Fruit fly (Drosophila melanogaster) whole organism, prepupa: ENCODE data around the gene Cpr30B.

ENCODE experiments used
- CG15336 ChIP-seq: fragments of 200-800 bp; sonication (Bioruptor generic); IDR thresholded peaks from 2 replicates; pipeline ENCODE4 v1.3.6; 2022; ENCODE audit warnings: missing biosample characterization, missing genetic modification characterization
- CG31627 ChIP-seq: fragments of 200-800 bp; sonication (Bioruptor generic); optimal IDR thresholded peaks from 3 replicates; lab custom pipeline; 2016; ENCODE audit warnings: missing biosample characterization, missing genetic modification characterization
- Met ChIP-seq: fragments of 200-800 bp; sonication (Bioruptor generic); optimal IDR thresholded peaks from 3 replicates; lab custom pipeline; 2016; ENCODE audit warnings: missing biosample characterization, missing genetic modification characterization
- fd85E ChIP-seq: fragments of 200-800 bp; sonication (Bioruptor generic); optimal IDR thresholded peaks from 3 replicates; lab custom pipeline; 2016; ENCODE audit warnings: missing biosample characterization, missing genetic modification characterization

DNA sequence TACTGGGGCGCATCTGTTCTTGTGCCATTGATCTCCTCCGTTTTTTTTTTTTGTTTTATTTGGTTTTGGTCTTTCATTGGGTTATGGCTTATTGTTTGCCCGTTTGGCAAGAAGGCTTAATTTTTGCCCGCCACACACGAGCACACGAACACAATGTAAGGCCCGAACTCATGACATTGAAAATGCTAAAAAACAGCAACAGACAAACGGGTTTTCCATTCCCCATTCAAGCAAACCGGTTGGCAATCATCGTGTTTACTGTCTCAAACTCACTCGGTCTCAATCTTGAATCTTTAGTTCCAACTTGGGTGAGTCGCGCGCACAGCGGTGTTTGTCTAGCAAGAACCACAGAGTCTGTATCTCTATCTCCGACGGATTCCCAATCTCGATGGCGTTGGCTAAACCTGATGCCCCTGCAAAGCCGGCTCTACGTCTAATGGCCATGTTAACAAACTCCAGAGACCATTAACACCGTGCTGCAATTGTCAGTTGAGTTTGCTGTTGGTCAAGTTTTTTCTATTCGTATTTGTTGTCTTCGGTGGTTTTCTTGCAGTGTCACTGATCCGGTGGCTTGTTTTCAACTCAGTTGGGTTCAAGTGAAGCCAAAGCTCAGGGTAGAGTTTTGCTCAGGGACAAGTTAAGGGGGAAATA, 34.0 kb upstream of the Cpr30B start:
- TF ChIP-seq fd85E (GFP tag; lab: Kevin White, UChicago) (no peak), CG31627 (no peak), Met (GFP tag; lab: Kevin White, UChicago) (no peak), CG15336 (peak; percentile 23; the same call in 1 of the 2 replicates)
